Fruit fly (Drosophila melanogaster) whole organism, embryonic: ENCODE data around the gene CG17283.

Experiments
- Asciz ChIP-seq: fragments of 200-800 bp; sonication (Bioruptor generic); optimal IDR thresholded peaks from 2 replicates; lab custom pipeline; 2017; ENCODE audit warnings: missing biosample characterization, mild to moderate bottlenecking, missing genetic modification characterization, missing genetic modification reagents
- Bdp1 ChIP-seq: fragments of 200-800 bp; sonication (Bioruptor generic); optimal IDR thresholded peaks from 3 replicates; lab custom pipeline; 2016; ENCODE audit warnings: missing biosample characterization, missing genetic modification characterization
- Bgb ChIP-seq: fragments of 200-800 bp; sonication (Bioruptor generic); IDR thresholded peaks from 2 replicates; pipeline ENCODE4 v1.3.6; 2022; ENCODE audit warnings: missing biosample characterization, missing genetic modification characterization; ENCODE audit not compliant: partially characterized antibody
- CG11695 ChIP-seq: fragments of 200-800 bp; sonication (Bioruptor generic); IDR thresholded peaks from 3 replicates; pipeline ENCODE4 v1.3.6; 2022; ENCODE audit warnings: missing biosample characterization, missing genetic modification characterization
- CG12071 ChIP-seq: fragments of 200-800 bp; sonication (Bioruptor generic); optimal IDR thresholded peaks from 3 replicates; lab custom pipeline; 2018; ENCODE audit warnings: missing biosample characterization, mild to moderate bottlenecking, missing genetic modification characterization
- CG12155 ChIP-seq: fragments of 200-800 bp; sonication (Bioruptor generic); optimal IDR thresholded peaks from 3 replicates; lab custom pipeline; 2016; ENCODE audit warnings: missing biosample characterization, missing genetic modification characterization
- CG15601 ChIP-seq: fragments of 200-800 bp; sonication (Bioruptor generic); optimal IDR thresholded peaks from 3 replicates; lab custom pipeline; 2019; ENCODE audit warnings: missing biosample characterization, mild to moderate bottlenecking, missing genetic modification characterization, moderate library complexity
- CG15696 ChIP-seq: fragments of 200-800 bp; sonication (Bioruptor generic); optimal IDR thresholded peaks from 2 replicates; lab custom pipeline; 2019; ENCODE audit warnings: missing biosample characterization, mild to moderate bottlenecking, missing genetic modification characterization, moderate library complexity
- CG1603 ChIP-seq: fragments of 200-800 bp; sonication (Bioruptor generic); optimal IDR thresholded peaks from 2 replicates; lab custom pipeline; 2019; ENCODE audit warnings: missing biosample characterization, mild to moderate bottlenecking, missing genetic modification characterization, moderate library complexity
- CG16863 ChIP-seq: fragments of 200-800 bp; sonication (Bioruptor generic); optimal IDR thresholded peaks from 3 replicates; lab custom pipeline; 2016; ENCODE audit warnings: missing biosample characterization, missing genetic modification characterization
- CG17186 ChIP-seq: fragments of 200-800 bp; sonication (Bioruptor generic); optimal IDR thresholded peaks from 3 replicates; lab custom pipeline; 2017; ENCODE audit warnings: missing biosample characterization, missing genetic modification reagents, missing genetic modification characterization
- CG17361 ChIP-seq: fragments of 200-800 bp; sonication (Bioruptor generic); IDR thresholded peaks from 3 replicates; pipeline ENCODE4 v1.3.6; 2022; ENCODE audit warnings: missing biosample characterization, missing genetic modification characterization
- CG17385 ChIP-seq: fragments of 200-800 bp; sonication (Bioruptor generic); optimal IDR thresholded peaks from 3 replicates; lab custom pipeline; 2018; ENCODE audit warnings: missing biosample characterization, mild to moderate bottlenecking, missing genetic modification characterization
- CG18619 ChIP-seq: fragments of 200-800 bp; sonication (Bioruptor generic); optimal IDR thresholded peaks from 3 replicates; lab custom pipeline; 2017; ENCODE audit warnings: missing biosample characterization, mild to moderate bottlenecking, missing genetic modification characterization
- CG2712 ChIP-seq: fragments of 200-800 bp; optimal IDR thresholded peaks from 3 replicates; lab custom pipeline; 2019; ENCODE audit warnings: missing biosample characterization, mild to moderate bottlenecking, missing genetic modification characterization, moderate library complexity
- CG6791 ChIP-seq: fragments of 200-800 bp; sonication (Bioruptor generic); IDR thresholded peaks from 3 replicates; pipeline ENCODE4 v1.3.6; 2022; ENCODE audit warnings: missing biosample characterization, missing genetic modification characterization; ENCODE audit not compliant: partially characterized antibody
- CG8359 ChIP-seq: fragments of 200-800 bp; sonication (Bioruptor generic); optimal IDR thresholded peaks from 2 replicates; lab custom pipeline; 2017; ENCODE audit warnings: missing biosample characterization, mild to moderate bottlenecking, missing genetic modification characterization, borderline replicate concordance
- CG9609 ChIP-seq: fragments of 200-800 bp; sonication (Bioruptor generic); optimal IDR thresholded peaks from 3 replicates; lab custom pipeline; 2016; ENCODE audit warnings: missing biosample characterization, missing genetic modification characterization
- CG9727 ChIP-seq: fragments of 200-800 bp; sonication (Bioruptor generic); optimal IDR thresholded peaks from 3 replicates; lab custom pipeline; 2017; ENCODE audit warnings: missing biosample characterization, mild to moderate bottlenecking, missing genetic modification characterization
- Doc3 ChIP-seq: fragments of 200-800 bp; sonication (Bioruptor generic); IDR thresholded peaks from 3 replicates; pipeline ENCODE4 v1.3.6; 2022; ENCODE audit warnings: missing biosample characterization, missing genetic modification characterization; ENCODE audit not compliant: partially characterized antibody
- ERR ChIP-seq: fragments of 200-800 bp; sonication (Bioruptor generic); optimal IDR thresholded peaks from 2 replicates; lab custom pipeline; 2016; ENCODE audit warnings: missing biosample characterization, missing genetic modification characterization
- Eip74EF ChIP-seq, 2 experiments: fragments of 200-800 bp in 1 of 2; fragments of >200 bp in 1 of 2; sonication (Bioruptor generic) in 1 of 2; optimal IDR thresholded peaks; 2 replicates each; lab custom pipeline; 2017 to 2019; ENCODE audit warnings: missing biosample characterization in 2 of 2, missing genetic modification characterization in 2 of 2, mild to moderate bottlenecking in 1 of 2, moderate library complexity in 1 of 2
- Fer3 ChIP-seq: fragments of 200-800 bp; sonication (Bioruptor generic); optimal IDR thresholded peaks from 2 replicates; lab custom pipeline; 2018; ENCODE audit warnings: missing biosample characterization, mild to moderate bottlenecking, missing genetic modification characterization, moderate library complexity
- HLHmδ ChIP-seq: fragments of 200-800 bp; sonication (Bioruptor generic); optimal IDR thresholded peaks from 2 replicates; lab custom pipeline; 2018; ENCODE audit warnings: missing biosample characterization, mild to moderate bottlenecking, missing genetic modification characterization, moderate library complexity
- HmgZ ChIP-seq: fragments of 200-800 bp; sonication (Bioruptor generic); optimal IDR thresholded peaks from 2 replicates; lab custom pipeline; 2018; ENCODE audit warnings: missing biosample characterization, mild to moderate bottlenecking, missing genetic modification characterization
- Hmx ChIP-seq: fragments of 200-800 bp; sonication (Bioruptor generic); optimal IDR thresholded peaks from 2 replicates; lab custom pipeline; 2016; ENCODE audit warnings: missing biosample characterization, missing genetic modification characterization
- Lhr ChIP-seq: fragments of 200-800 bp; sonication (Bioruptor generic); optimal IDR thresholded peaks from 3 replicates; lab custom pipeline; 2017; ENCODE audit warnings: mild to moderate bottlenecking, missing biosample characterization, missing genetic modification reagents, missing genetic modification characterization
- Mes4 ChIP-seq: fragments of 200-800 bp; sonication (Bioruptor generic); optimal IDR thresholded peaks from 2 replicates; lab custom pipeline; 2016; ENCODE audit warnings: missing biosample characterization, missing genetic modification characterization
- Oaz ChIP-seq: fragments of 200-800 bp; sonication (Bioruptor generic); IDR thresholded peaks from 2 replicates; pipeline ENCODE4 v1.3.6; 2022; ENCODE audit warnings: missing biosample characterization, missing genetic modification characterization
- PHDP ChIP-seq: fragments of 200-800 bp; sonication (Bioruptor generic); optimal IDR thresholded peaks from 3 replicates; lab custom pipeline; 2018; ENCODE audit warnings: missing biosample characterization, mild to moderate bottlenecking, missing genetic modification characterization, moderate library complexity
- Scr ChIP-seq: fragments of 200-800 bp; sonication (Bioruptor generic); IDR thresholded peaks from 2 replicates; pipeline ENCODE4 v1.3.6; 2022; ENCODE audit warnings: missing biosample characterization, missing genetic modification characterization; ENCODE audit not compliant: partially characterized antibody
- Usf ChIP-seq: fragments of 200-800 bp; sonication (Bioruptor generic); optimal IDR thresholded peaks from 2 replicates; lab custom pipeline; 2017; ENCODE audit warnings: missing genotype, missing biosample characterization, missing genetic modification characterization
- Xbp1 ChIP-seq: fragments of 200-800 bp; sonication (Bioruptor generic); optimal IDR thresholded peaks from 3 replicates; lab custom pipeline; 2016; ENCODE audit warnings: missing biosample characterization, mild to moderate bottlenecking, missing genetic modification characterization
- eyg ChIP-seq: fragments of 200-800 bp; sonication (Bioruptor generic); optimal IDR thresholded peaks from 3 replicates; lab custom pipeline; 2016; ENCODE audit warnings: missing biosample characterization, missing genetic modification characterization
- gem ChIP-seq: fragments of 200-800 bp; sonication (Bioruptor generic); optimal IDR thresholded peaks from 2 replicates; lab custom pipeline; 2019; ENCODE audit warnings: missing biosample characterization, mild to moderate bottlenecking, missing genetic modification characterization, moderate library complexity
- grn ChIP-seq: fragments of 200-800 bp; sonication (Bioruptor generic); optimal IDR thresholded peaks from 3 replicates; lab custom pipeline; 2017; ENCODE audit warnings: missing biosample characterization, missing genetic modification characterization
- ham ChIP-seq: fragments of 200-800 bp; sonication (Bioruptor generic); IDR thresholded peaks from 2 replicates; pipeline ENCODE4 v1.3.6; 2022; ENCODE audit warnings: missing biosample characterization, missing genetic modification characterization
- hkb ChIP-seq, 2 experiments: fragments of 200-800 bp in 1 of 2; fragments of >200 bp in 1 of 2; sonication (Bioruptor generic) in 1 of 2; IDR thresholded peaks in 1 of 2; optimal IDR thresholded peaks in 1 of 2; 2 replicates each; pipeline versions ENCODE4 v1.3.6 to Lab custom; 2017 to 2022; ENCODE audit warnings: missing biosample characterization in 1 of 2, missing genetic modification characterization in 1 of 2
- lov ChIP-seq, 2 experiments: fragments of 200-800 bp in 1 of 2; fragments of >200 bp in 1 of 2; sonication (Bioruptor generic) in 1 of 2; IDR thresholded peaks in 1 of 2; optimal IDR thresholded peaks in 1 of 2; 2 replicates in 1 of 2; 3 replicates in 1 of 2; pipeline versions ENCODE4 v1.3.6 to Lab custom; 2017 to 2022; ENCODE audit warnings: missing biosample characterization in 1 of 2, missing genetic modification characterization in 1 of 2
- nom ChIP-seq: fragments of 200-800 bp; sonication (Bioruptor generic); optimal IDR thresholded peaks from 2 replicates; lab custom pipeline; 2017; ENCODE audit warnings: missing biosample characterization, missing genetic modification characterization, mild to moderate bottlenecking, moderate library complexity, missing genetic modification reagents
- oc ChIP-seq: fragments of 200-800 bp; sonication (Bioruptor generic); optimal IDR thresholded peaks from 2 replicates; lab custom pipeline; 2018; ENCODE audit warnings: missing biosample characterization, mild to moderate bottlenecking, missing genetic modification characterization, moderate library complexity
- prd ChIP-seq, 3 experiments: fragments of >200 bp in 2 of 3; fragments of 200-800 bp in 1 of 3; sonication (Bioruptor generic) in 1 of 3; optimal IDR thresholded peaks in 2 of 3; IDR thresholded peaks in 1 of 3; 2 replicates in 2 of 3; 3 replicates in 1 of 3; pipeline versions ENCODE4 v1.3.6 to Lab custom; 2017 to 2022; ENCODE audit warnings: missing biosample characterization in 1 of 3, missing genetic modification characterization in 1 of 3
- ranshi ChIP-seq: fragments of 200-800 bp; sonication (Bioruptor generic); IDR thresholded peaks from 2 replicates; pipeline ENCODE4 v1.3.6; 2022; ENCODE audit warnings: missing biosample characterization, missing genetic modification characterization
- salm ChIP-seq: fragments of 200-800 bp; sonication (Bioruptor generic); optimal IDR thresholded peaks from 2 replicates; lab custom pipeline; 2018; ENCODE audit warnings: missing biosample characterization, mild to moderate bottlenecking, missing genetic modification characterization
- slp2 ChIP-seq: fragments of 200-800 bp; sonication (Bioruptor generic); optimal IDR thresholded peaks from 2 replicates; lab custom pipeline; 2016; ENCODE audit warnings: missing biosample characterization, missing genetic modification characterization
- tna ChIP-seq: fragments of 200-800 bp; sonication (Bioruptor generic); IDR thresholded peaks from 2 replicates; pipeline ENCODE4 v1.3.6; 2022; ENCODE audit warnings: missing biosample characterization, missing genetic modification characterization; ENCODE audit not compliant: partially characterized antibody
- vnd ChIP-seq: fragments of 200-800 bp; sonication (Bioruptor generic); IDR thresholded peaks from 3 replicates; pipeline ENCODE4 v1.3.6; 2022; ENCODE audit warnings: missing biosample characterization, missing genetic modification characterization; ENCODE audit not compliant: partially characterized antibody

The CG17283 gene

DNA sequence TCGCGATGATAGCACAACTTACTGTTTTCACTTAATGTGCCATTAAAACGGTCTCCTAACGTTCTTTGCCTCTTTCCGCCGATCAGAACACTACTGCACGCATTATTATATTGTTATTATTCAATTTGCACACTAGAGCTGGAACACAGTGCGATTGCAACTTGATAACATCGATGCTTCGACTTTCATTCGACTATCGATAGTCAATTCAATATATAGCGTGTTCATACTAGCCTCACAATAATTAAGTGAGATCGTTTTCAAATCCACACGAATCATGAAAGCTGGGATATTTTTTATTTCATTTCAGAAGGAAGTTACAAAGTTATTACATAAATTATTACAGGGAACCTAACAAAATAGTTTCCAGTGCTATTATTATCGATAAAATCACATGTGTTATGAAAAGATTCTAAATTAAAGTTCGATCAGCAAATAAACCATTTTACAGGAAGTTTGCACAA is 6.4 kb upstream of the CG17283 start (continued):
- TF ChIP-seq vnd (GFP tag; lab: Robert Waterston, UW), result peak; percentile 72
- TF ChIP-seq lov (optimal IDR thresholded peaks at IDR 0.05; lab: Kevin White, UChicago), result no peak
- no peak for TF ChIP-seq lov (GFP tag; IDR thresholded peaks at IDR 0.05; lab: Robert Waterston, UW)
- TF ChIP-seq Usf (GFP tag; lab: Kevin White, UChicago), result no peak
- peak; percentile 36 for TF ChIP-seq CG15601 (tag; lab: Kevin White, UChicago)
- TF ChIP-seq Bgb (GFP tag; lab: Robert Waterston, UW), result peak; percentile 86
- no peak for TF ChIP-seq Asciz (GFP tag; lab: Kevin White, UChicago)
- TF ChIP-seq CG9727 (GFP tag; lab: Kevin White, UChicago), result no peak
- TF ChIP-seq salm (tag; lab: Kevin White, UChicago), result no peak
- peak; percentile 27 for TF ChIP-seq Mes4 (GFP tag; lab: Kevin White, UChicago)
- peak; percentile 8 for TF ChIP-seq Hmx (GFP tag; lab: Kevin White, UChicago)
- peak; percentile 48 for TF ChIP-seq CG9609 (GFP tag; lab: Kevin White, UChicago)
- peak; percentile 68 for TF ChIP-seq PHDP (tag; lab: Kevin White, UChicago)
- TF ChIP-seq oc, result no peak
- 0 out of 3 replicates have a peak, but pooled peaks have one; percentile 16 for TF ChIP-seq CG17361 (GFP tag; lab: Robert Waterston, UW)
- TF ChIP-seq CG1603 (tag; lab: Kevin White, UChicago), result peak; percentile 81
- TF ChIP-seq Doc3 (GFP tag; lab: Robert Waterston, UW), result peak; percentile 51; the same call in 2 of the 3 replicates
- peak; percentile 20 for TF ChIP-seq eyg (GFP tag; lab: Kevin White, UChicago)
- no peak for TF ChIP-seq HLHmδ (GFP tag; lab: Kevin White, UChicago)
- no peak for TF ChIP-seq prd (optimal IDR thresholded peaks at IDR 0.05; lab: Kevin White, UChicago)
- peak; percentile 59 for TF ChIP-seq prd (GFP tag; IDR thresholded peaks at IDR 0.05; lab: Robert Waterston, UW)
- TF ChIP-seq nom, result no peak
- TF ChIP-seq Bdp1 (GFP tag; lab: Kevin White, UChicago), result peak; percentile 26
- peak; percentile 15 for TF ChIP-seq CG18619 (GFP tag; lab: Kevin White, UChicago)
- no peak for TF ChIP-seq Eip74EF (GFP tag; optimal IDR thresholded peaks at IDR 0.05; lab: Kevin White, UChicago)
- TF ChIP-seq CG2712 (tag; lab: Kevin White, UChicago), result peak; percentile 52
- peak; percentile 84 for TF ChIP-seq HmgZ (tag; lab: Kevin White, UChicago)
- TF ChIP-seq hkb (optimal IDR thresholded peaks at IDR 0.05; lab: Kevin White, UChicago), result no peak
- TF ChIP-seq hkb (GFP tag; IDR thresholded peaks at IDR 0.05; lab: Robert Waterston, UW), result 0 out of 2 replicates have a peak, but pooled peaks have one; percentile 36
- TF ChIP-seq grn (GFP tag; lab: Kevin White, UChicago), result peak; percentile 76
- peak; percentile 72 for TF ChIP-seq Xbp1 (GFP tag; lab: Kevin White, UChicago)
- peak; percentile 21 for TF ChIP-seq CG17186
- TF ChIP-seq CG16863, result no peak
- TF ChIP-seq tna (GFP tag; lab: Robert Waterston, UW), result peak; percentile 77
- 0 out of 3 replicates have a peak, but pooled peaks have one; percentile 44 for TF ChIP-seq CG11695 (GFP tag; lab: Robert Waterston, UW)
- TF ChIP-seq ham, result no peak
- peak; percentile 61 for TF ChIP-seq Lhr
- no peak for TF ChIP-seq CG12071 (GFP tag; lab: Kevin White, UChicago)
- TF ChIP-seq Oaz (GFP tag; lab: Robert Waterston, UW), result no peak
- TF ChIP-seq gem (tag; lab: Kevin White, UChicago), result peak; percentile 80
- TF ChIP-seq CG12155 (GFP tag; lab: Kevin White, UChicago), result peak; percentile 53
- TF ChIP-seq slp2 (GFP tag; lab: Kevin White, UChicago), result peak; percentile 43
- peak; percentile 85 for TF ChIP-seq CG6791 (GFP tag; lab: Robert Waterston, UW)
- TF ChIP-seq CG17385 (GFP tag; lab: Kevin White, UChicago), result peak; percentile 60
- peak; percentile 84 for TF ChIP-seq Scr (GFP tag; lab: Robert Waterston, UW)
- no peak for TF ChIP-seq CG15696 (tag; lab: Kevin White, UChicago)
- no peak for TF ChIP-seq CG8359 (GFP tag; lab: Kevin White, UChicago)
- peak; percentile 62 for TF ChIP-seq ranshi (GFP tag; lab: Robert Waterston, UW)
- TF ChIP-seq Fer3 (tag; lab: Kevin White, UChicago), result peak; percentile 39
- TF ChIP-seq ERR, result peak; percentile 15
